ENCODE assay signal across 1 fruit fly cellular context in genomic region chrX:2703693-2704092, dm6.
A peak's percentile ranks its signal among the peaks of the same experiment; 100 is the strongest.
TF ChIP-seq lines count a peak whose summit lies in the region.

Gene Ugalt (minus strand): TSS chrX:2703852.

TF ChIP-seq in whole organism, embryonic, 481 proteins besides CTCF, POLR2A, EP300 and RAD21 (continued from another document and continues in another):
- TF ChIP-seq CG17361 (GFP tag; IDR thresholded peaks at IDR 0.05; lab: Robert Waterston, UW) (peak; percentile 100), Ets97D (GFP tag; optimal IDR thresholded peaks at IDR 0.05; lab: Kevin White, UChicago) (peak; percentile 98), CG10565 (GFP tag; optimal IDR thresholded peaks at IDR 0.05; lab: Kevin White, UChicago) (peak; percentile 100), CG15696 (tag; optimal IDR thresholded peaks at IDR 0.05; lab: Kevin White, UChicago) (peak; percentile 100), Ravus (GFP tag; IDR thresholded peaks at IDR 0.05; lab: Robert Waterston, UW) (peak; percentile 100), CG12299 (tag; optimal IDR thresholded peaks at IDR 0.05; lab: Kevin White, UChicago) (peak; percentile 100), CG18011 (GFP tag; optimal IDR thresholded peaks at IDR 0.05; lab: Kevin White, UChicago) (peak; percentile 95), Deaf1 (tag; optimal IDR thresholded peaks at IDR 0.05; lab: Kevin White, UChicago) (peak; percentile 95), CG14050 (GFP tag; IDR thresholded peaks at IDR 0.05; lab: Robert Waterston, UW) (peak; percentile 100), Taf1 (GFP tag; IDR thresholded peaks at IDR 0.05; lab: Robert Waterston, UW) (peak; percentile 100), btn (GFP tag; optimal IDR thresholded peaks at IDR 0.05; lab: Kevin White, UChicago) (peak; percentile 100), CG31388 (GFP tag; optimal IDR thresholded peaks at IDR 0.05; lab: Kevin White, UChicago) (peak; percentile 100), Jarid2 (GFP tag; optimal IDR thresholded peaks at IDR 0.05; lab: Kevin White, UChicago) (peak; percentile 100), CG15073 (GFP tag; optimal IDR thresholded peaks at IDR 0.05; lab: Kevin White, UChicago) (peak; percentile 96), CG10654 (GFP tag; optimal IDR thresholded peaks at IDR 0.05; lab: Kevin White, UChicago) (peak; percentile 100), Sry-β (GFP tag; optimal IDR thresholded peaks at IDR 0.05; lab: Kevin White, UChicago) (no peak), pho (GFP tag; optimal IDR thresholded peaks at IDR 0.05; lab: Kevin White, UChicago) (peak; percentile 100), H2.0 (GFP tag; IDR thresholded peaks at IDR 0.05; lab: Robert Waterston, UW) (peak; percentile 100), CG14965 (GFP tag; optimal IDR thresholded peaks at IDR 0.05; lab: Kevin White, UChicago; ENCODE audit: borderline replicate concordance) (peak; percentile 96), Ets65A (GFP tag; lab: Kevin White, UChicago) (peak; percentile 100), Hand (GFP tag; optimal IDR thresholded peaks at IDR 0.05; lab: Kevin White, UChicago) (peak; percentile 100), D19A (tag; optimal IDR thresholded peaks at IDR 0.05; lab: Kevin White, UChicago) (peak; percentile 99), CG5953 (GFP tag; IDR thresholded peaks at IDR 0.05; lab: Robert Waterston, UW) (peak; percentile 100), HLH3B (GFP tag; IDR thresholded peaks at IDR 0.05; lab: Robert Waterston, UW) (peak; percentile 100), CG15011 (GFP tag; optimal IDR thresholded peaks at IDR 0.05; lab: Kevin White, UChicago) (peak; percentile 100), HmgD (GFP tag; optimal IDR thresholded peaks at IDR 0.05; lab: Kevin White, UChicago) (peak; percentile 100), CG4404 (GFP tag; IDR thresholded peaks at IDR 0.05; lab: Robert Waterston, UW) (peak; percentile 100), pum (GFP tag; optimal IDR thresholded peaks at IDR 0.05; lab: Kevin White, UChicago) (peak; percentile 100), E2f1 (GFP tag; IDR thresholded peaks at IDR 0.05; lab: Robert Waterston, UW) (peak; percentile 100), salm (tag; optimal IDR thresholded peaks at IDR 0.05; lab: Kevin White, UChicago) (peak; percentile 100), org-1 (GFP tag; optimal IDR thresholded peaks at IDR 0.05; lab: Kevin White, UChicago) (peak; percentile 100), lbe (GFP tag; optimal IDR thresholded peaks at IDR 0.05; lab: Kevin White, UChicago) (peak; percentile 99), zfh1 (GFP tag; IDR thresholded peaks at IDR 0.05; lab: Robert Waterston, UW) (peak; percentile 100), tll (GFP tag; optimal IDR thresholded peaks at IDR 0.05; lab: Kevin White, UChicago) (peak in 1 of 2 experiments; percentile 95), CG11723 (GFP tag; optimal IDR thresholded peaks at IDR 0.05; lab: Kevin White, UChicago) (peak; percentile 100), MESR4 (GFP tag; optimal IDR thresholded peaks at IDR 0.05; lab: Kevin White, UChicago) (peak; percentile 100), CG31441 (GFP tag; IDR thresholded peaks at IDR 0.05; lab: Robert Waterston, UW) (peak; percentile 100), ase (GFP tag; IDR thresholded peaks at IDR 0.05; lab: Robert Waterston, UW) (peak; percentile 100), Fer3 (tag; optimal IDR thresholded peaks at IDR 0.05; lab: Kevin White, UChicago) (peak; percentile 100), en (GFP tag; optimal IDR thresholded peaks at IDR 0.05; lab: Kevin White, UChicago) (peak; percentile 100), Dad (GFP tag; optimal IDR thresholded peaks at IDR 0.05; lab: Kevin White, UChicago) (peak; percentile 100), CG16815 (GFP tag; optimal IDR thresholded peaks at IDR 0.05; lab: Kevin White, UChicago) (peak; percentile 100), CG6254 (GFP tag; optimal IDR thresholded peaks at IDR 0.05; lab: Kevin White, UChicago) (peak; percentile 99), sisA (GFP tag; IDR thresholded peaks at IDR 0.05; lab: Robert Waterston, UW) (peak; percentile 100), tup (GFP tag; optimal IDR thresholded peaks at IDR 0.05; lab: Kevin White, UChicago) (peak; percentile 100), hbn (GFP tag; IDR thresholded peaks at IDR 0.05; lab: Robert Waterston, UW; ENCODE audit: partially characterized antibody) (no peak), CG11504 (tag; optimal IDR thresholded peaks at IDR 0.05; lab: Kevin White, UChicago) (peak; percentile 99), CG32767 (GFP tag; IDR thresholded peaks at IDR 0.05; lab: Robert Waterston, UW) (peak; percentile 100), ems (GFP tag; optimal IDR thresholded peaks at IDR 0.05; lab: Kevin White, UChicago) (peak; percentile 100), az2 (GFP tag; optimal IDR thresholded peaks at IDR 0.05; lab: Kevin White, UChicago) (peak; percentile 100), CG16779 (GFP tag; IDR thresholded peaks at IDR 0.05; lab: Robert Waterston, UW) (peak; percentile 100), Pdp1 (GFP tag; optimal IDR thresholded peaks at IDR 0.05; lab: Kevin White, UChicago) (peak; percentile 100), bigmax (GFP tag; optimal IDR thresholded peaks at IDR 0.05; lab: Kevin White, UChicago) (peak; percentile 94), dpn (GFP tag; optimal IDR thresholded peaks at IDR 0.05; lab: Kevin White, UChicago) (peak; percentile 100), CG2202 (tag; optimal IDR thresholded peaks at IDR 0.05; lab: Kevin White, UChicago) (peak; percentile 100), CG10267 (tag; optimal IDR thresholded peaks at IDR 0.05; lab: Kevin White, UChicago) (peak; percentile 100), CG10979 (tag; optimal IDR thresholded peaks at IDR 0.05; lab: Kevin White, UChicago) (peak; percentile 100), BtbVII (GFP tag; optimal IDR thresholded peaks at IDR 0.05; lab: Kevin White, UChicago) (peak; percentile 100), Hmx (GFP tag; optimal IDR thresholded peaks at IDR 0.05; lab: Kevin White, UChicago) (peak; percentile 99), CG7987 (GFP tag; optimal IDR thresholded peaks at IDR 0.05; lab: Kevin White, UChicago) (peak; percentile 100), fd96Cb (tag; optimal IDR thresholded peaks at IDR 0.05; lab: Kevin White, UChicago) (peak; percentile 100), Ada2b (GFP tag; IDR thresholded peaks at IDR 0.05; lab: Robert Waterston, UW) (peak; percentile 100), sqz (GFP tag; optimal IDR thresholded peaks at IDR 0.05; lab: Kevin White, UChicago) (peak; percentile 100), CG3726 (GFP tag; IDR thresholded peaks at IDR 0.05; lab: Robert Waterston, UW) (peak; percentile 100), CG6175 (GFP tag; IDR thresholded peaks at IDR 0.05; lab: Robert Waterston, UW) (peak; percentile 100), Optix (GFP tag; IDR thresholded peaks at IDR 0.05; lab: Robert Waterston, UW) (peak; percentile 100), crol (GFP tag; IDR thresholded peaks at IDR 0.05; lab: Robert Waterston, UW) (peak; percentile 97), ERR (GFP tag; optimal IDR thresholded peaks at IDR 0.05; lab: Kevin White, UChicago) (peak; percentile 100), aop (GFP tag; IDR thresholded peaks at IDR 0.05; lab: Robert Waterston, UW) (peak; percentile 100), cad (GFP tag; optimal IDR thresholded peaks at IDR 0.05; lab: Kevin White, UChicago) (no peak), Dp (GFP tag; optimal IDR thresholded peaks at IDR 0.05; lab: Kevin White, UChicago) (peak; percentile 68), gce (GFP tag; IDR thresholded peaks at IDR 0.05; lab: Robert Waterston, UW) (peak; percentile 100), BEAF-32 (GFP tag; optimal IDR thresholded peaks at IDR 0.05; lab: Kevin White, UChicago) (peak; percentile 42), CG17568 (GFP tag; optimal IDR thresholded peaks at IDR 0.05; lab: Kevin White, UChicago) (peak; percentile 100), E2f2 (GFP tag; IDR thresholded peaks at IDR 0.05; lab: Robert Waterston, UW) (peak; percentile 98), Aef1 (GFP tag; IDR thresholded peaks at IDR 0.05; lab: Robert Waterston, UW) (peak; percentile 100), vnd (GFP tag; IDR thresholded peaks at IDR 0.05; lab: Robert Waterston, UW; ENCODE audit: partially characterized antibody) (no peak), Sox100B (GFP tag; optimal IDR thresholded peaks at IDR 0.05; lab: Kevin White, UChicago) (peak; percentile 100), Sox102F (GFP tag; optimal IDR thresholded peaks at IDR 0.05; lab: Kevin White, UChicago) (peak; percentile 100), peb (GFP tag; IDR thresholded peaks at IDR 0.05; lab: Robert Waterston, UW) (peak; percentile 100), CG17612 (GFP tag; IDR thresholded peaks at IDR 0.05; lab: Robert Waterston, UW) (peak; percentile 100), D (optimal IDR thresholded peaks at IDR 0.05; lab: Kevin White, UChicago) (no peak), D (GFP tag; optimal IDR thresholded peaks at IDR 0.05; lab: Kevin White, UChicago) (peak; percentile 100), Sry-δ (GFP tag; optimal IDR thresholded peaks at IDR 0.05; lab: Kevin White, UChicago) (peak; percentile 94), wdn (GFP tag; IDR thresholded peaks at IDR 0.05; lab: Robert Waterston, UW) (peak; percentile 100), H15 (GFP tag; IDR thresholded peaks at IDR 0.05; lab: Robert Waterston, UW) (peak; percentile 100), CG18764 (GFP tag; optimal IDR thresholded peaks at IDR 0.05; lab: Kevin White, UChicago) (peak; percentile 100), ATbp (GFP tag; optimal IDR thresholded peaks at IDR 0.05; lab: Kevin White, UChicago) (peak; percentile 100), CoRest (tag; optimal IDR thresholded peaks at IDR 0.05; lab: Kevin White, UChicago) (peak; percentile 100), CG10209 (GFP tag; optimal IDR thresholded peaks at IDR 0.05; lab: Kevin White, UChicago) (peak; percentile 100), CG9817 (tag; optimal IDR thresholded peaks at IDR 0.05; lab: Kevin White, UChicago) (peak; percentile 100), caup (GFP tag; optimal IDR thresholded peaks at IDR 0.05; lab: Kevin White, UChicago; ENCODE audit: severe bottlenecking) (peak; percentile 100), Oli (tag; optimal IDR thresholded peaks at IDR 0.05; lab: Kevin White, UChicago) (peak; percentile 100), CG13424 (tag; optimal IDR thresholded peaks at IDR 0.05; lab: Kevin White, UChicago) (peak; percentile 100), CG11398 (GFP tag; optimal IDR thresholded peaks at IDR 0.05; lab: Kevin White, UChicago) (peak; percentile 100), CG17802 (tag; optimal IDR thresholded peaks at IDR 0.05; lab: Kevin White, UChicago) (peak; percentile 97), CG6791 (GFP tag; IDR thresholded peaks at IDR 0.05; lab: Robert Waterston, UW; ENCODE audit: partially characterized antibody) (peak; percentile 35; the same call in 1 of the 3 replicates), mirr (GFP tag; optimal IDR thresholded peaks at IDR 0.05; lab: Kevin White, UChicago) (peak; percentile 100), CG30020 (tag; optimal IDR thresholded peaks at IDR 0.05; lab: Kevin White, UChicago) (peak; percentile 94), chif (GFP tag; optimal IDR thresholded peaks at IDR 0.05; lab: Kevin White, UChicago) (peak; percentile 100), CG14014 (GFP tag; IDR thresholded peaks at IDR 0.05; lab: Robert Waterston, UW) (peak; percentile 100), Ssrp (tag; optimal IDR thresholded peaks at IDR 0.05; lab: Kevin White, UChicago) (peak; percentile 100), bsh (GFP tag; optimal IDR thresholded peaks at IDR 0.05; lab: Kevin White, UChicago) (peak; percentile 100), CG34422 (GFP tag; IDR thresholded peaks at IDR 0.05; lab: Robert Waterston, UW) (peak; percentile 100), CG3281 (GFP tag; optimal IDR thresholded peaks at IDR 0.05; lab: Kevin White, UChicago) (peak; percentile 100), CG12744 (GFP tag; optimal IDR thresholded peaks at IDR 0.05; lab: Kevin White, UChicago) (peak; percentile 100), Lhr (GFP tag; optimal IDR thresholded peaks at IDR 0.05; lab: Kevin White, UChicago) (peak; percentile 100), CG2129 (GFP tag; IDR thresholded peaks at IDR 0.05; lab: Robert Waterston, UW; ENCODE audit: partially characterized antibody) (no peak), gcm2 (GFP tag; optimal IDR thresholded peaks at IDR 0.05; lab: Kevin White, UChicago) (peak; percentile 100), CG32532 (GFP tag; IDR thresholded peaks at IDR 0.05; lab: Robert Waterston, UW) (peak; percentile 100), CG31365 (tag; optimal IDR thresholded peaks at IDR 0.05; lab: Kevin White, UChicago) (peak; percentile 97), Scr (GFP tag; IDR thresholded peaks at IDR 0.05; lab: Robert Waterston, UW; ENCODE audit: partially characterized antibody) (0 out of 2 replicates have a peak, but pooled peaks have one; percentile 12), CG11085 (GFP tag; IDR thresholded peaks at IDR 0.05; lab: Robert Waterston, UW) (peak; percentile 100), ara (GFP tag; IDR thresholded peaks at IDR 0.05; lab: Robert Waterston, UW) (peak; percentile 100), nerfin-1 (tag; optimal IDR thresholded peaks at IDR 0.05; lab: Kevin White, UChicago) (peak; percentile 100), CG18262 (tag; optimal IDR thresholded peaks at IDR 0.05; lab: Kevin White, UChicago) (peak; percentile 100), Adf1 (GFP tag; IDR thresholded peaks at IDR 0.05; lab: Robert Waterston, UW) (peak; percentile 99), fu2 (GFP tag; optimal IDR thresholded peaks at IDR 0.05; lab: Kevin White, UChicago) (peak; percentile 100), CG17385 (GFP tag; optimal IDR thresholded peaks at IDR 0.05; lab: Kevin White, UChicago) (peak; percentile 100), esg (GFP tag; conservative IDR thresholded peaks at IDR 0.05; lab: Robert Waterston, UW) (peak; percentile 100), Dll (GFP tag; IDR thresholded peaks at IDR 0.05; lab: Robert Waterston, UW; ENCODE audit: partially characterized antibody) (0 out of 4 replicates have a peak, but pooled peaks have one; percentile 24), klu (GFP tag; IDR thresholded peaks at IDR 0.05; lab: Robert Waterston, UW) (peak; percentile 100), sob (GFP tag; IDR thresholded peaks at IDR 0.05; lab: Robert Waterston, UW) (peak; percentile 100), CG3847 (GFP tag; IDR thresholded peaks at IDR 0.05; lab: Robert Waterston, UW) (peak; percentile 100), CG13296 (GFP tag; optimal IDR thresholded peaks at IDR 0.05; lab: Kevin White, UChicago) (peak; percentile 100), cg (GFP tag; optimal IDR thresholded peaks at IDR 0.05; lab: Kevin White, UChicago) (peak; percentile 25), Nf-YC (tag; optimal IDR thresholded peaks at IDR 0.05; lab: Kevin White, UChicago) (peak; percentile 96), ab (GFP tag; optimal IDR thresholded peaks at IDR 0.05; lab: Kevin White, UChicago) (peak; percentile 100), Awh (GFP tag; IDR thresholded peaks at IDR 0.05; lab: Robert Waterston, UW) (peak; percentile 100), CG7928 (GFP tag; optimal IDR thresholded peaks at IDR 0.05; lab: Kevin White, UChicago) (peak; percentile 96)
